Worm (Caenorhabditis elegans) whole organism, young adult: ENCODE data around the gene grl-11.

ENCODE experiments used
- B0019.2 ChIP-seq: fragments of 200-800 bp; sonication (Bioruptor generic); conservative IDR thresholded peaks from 2 replicates; pipeline ENCODE4 v1.3.6; 2022; ENCODE audit warnings: missing genetic modification reagents, missing genetic modification characterization, missing compliant biosample characterization
- Y95B8A.8 ChIP-seq: fragments of 200-800 bp; sonication (Bioruptor generic); IDR thresholded peaks from 2 replicates; pipeline ENCODE4 v1.3.6; 2022; ENCODE audit warnings: missing genetic modification reagents, missing genetic modification characterization, missing compliant biosample characterization
- ama-1 ChIP-seq, 3 experiments: fragments of 150-350 bp in 1 of 3; sonication (generic microtip) in 2 of 3; optimal IDR thresholded peaks; 2 replicates each; lab custom pipeline; 2014 to 2018; ENCODE audit warnings: missing biosample characterization in 2 of 3, missing genetic modification characterization in 2 of 3, missing genetic modification reagents in 2 of 3
- dpl-1 ChIP-seq: fragments of 150-350 bp; optimal IDR thresholded peaks from 2 replicates; lab custom pipeline; 2014; ENCODE audit warnings: missing biosample characterization, missing genetic modification reagents, missing genetic modification characterization
- fkh-3 ChIP-seq: sonication (generic microtip); optimal IDR thresholded peaks from 2 replicates; lab custom pipeline; 2016; ENCODE audit warnings: mild to moderate bottlenecking, missing genetic modification characterization, missing compliant biosample characterization
- hmg-20 ChIP-seq: fragments of 200-800 bp; sonication (Bioruptor generic); IDR thresholded peaks from 2 replicates; pipeline ENCODE4 v1.3.6; 2022; ENCODE audit warnings: missing genetic modification reagents, missing genetic modification characterization, missing compliant biosample characterization
- let-607 ChIP-seq, 2 experiments: fragments of 200-800 bp in 1 of 2; sonication (Bioruptor generic) in 1 of 2; sonication (generic microtip) in 1 of 2; optimal IDR thresholded peaks; 2 replicates each; lab custom pipeline; 2016 to 2018; ENCODE audit warnings: mild to moderate bottlenecking in 2 of 2, missing compliant biosample characterization in 2 of 2, missing genetic modification characterization in 2 of 2, moderate library complexity in 2 of 2, missing genotype in 1 of 2
- sdz-38 ChIP-seq: sonication (generic microtip); optimal IDR thresholded peaks from 2 replicates; lab custom pipeline; 2016; ENCODE audit warnings: missing genotype, missing genetic modification characterization, missing compliant biosample characterization

DNA sequence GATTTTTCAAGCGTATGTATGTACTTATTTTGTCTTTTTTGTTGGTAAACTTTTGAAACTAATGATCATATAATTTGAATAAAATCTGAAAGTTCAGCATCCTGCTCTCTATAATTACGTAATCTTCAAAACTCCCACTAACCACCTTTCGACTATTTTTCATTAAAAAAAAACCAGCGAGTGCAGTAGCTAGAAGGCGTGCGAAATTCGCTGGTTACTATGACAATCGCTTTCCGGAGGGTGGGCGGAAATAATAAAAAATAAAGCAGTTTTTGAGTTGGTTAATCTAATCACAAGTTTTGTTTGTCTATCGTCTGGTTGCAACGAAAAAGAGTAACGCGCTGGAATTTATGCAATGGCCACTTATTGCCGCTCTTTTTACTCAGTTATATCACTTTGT is 36.6 kb upstream of the grl-11 start, which contains the start of gene irld-34:
- TF ChIP-seq fkh-3 (tag; lab: Kevin White, UChicago): no peak
- TF ChIP-seq sdz-38 (tag; lab: Kevin White, UChicago): no peak
- TF ChIP-seq hmg-20: no peak
- no peak for TF ChIP-seq dpl-1 (GFP tag; lab: Kevin White, UChicago)
- TF ChIP-seq Y95B8A.8 (GFP tag; lab: Robert Waterston, UW): no peak
- no peak for TF ChIP-seq let-607 (tag; optimal IDR thresholded peaks at IDR 0.05; lab: Kevin White, UChicago)
- TF ChIP-seq B0019.2 (GFP tag; lab: Robert Waterston, UW): no peak
- TF ChIP-seq ama-1 (optimal IDR thresholded peaks at IDR 0.05; lab: Kevin White, UChicago): no peak
- TF ChIP-seq ama-1 (GFP tag; optimal IDR thresholded peaks at IDR 0.05; lab: Kevin White, UChicago): no peak
